Fruit fly (Drosophila melanogaster): ENCODE results near the gene cutlet.
A peak's percentile ranks its signal among the peaks of the same experiment; 100 is the strongest.

The cutlet gene

DNA sequence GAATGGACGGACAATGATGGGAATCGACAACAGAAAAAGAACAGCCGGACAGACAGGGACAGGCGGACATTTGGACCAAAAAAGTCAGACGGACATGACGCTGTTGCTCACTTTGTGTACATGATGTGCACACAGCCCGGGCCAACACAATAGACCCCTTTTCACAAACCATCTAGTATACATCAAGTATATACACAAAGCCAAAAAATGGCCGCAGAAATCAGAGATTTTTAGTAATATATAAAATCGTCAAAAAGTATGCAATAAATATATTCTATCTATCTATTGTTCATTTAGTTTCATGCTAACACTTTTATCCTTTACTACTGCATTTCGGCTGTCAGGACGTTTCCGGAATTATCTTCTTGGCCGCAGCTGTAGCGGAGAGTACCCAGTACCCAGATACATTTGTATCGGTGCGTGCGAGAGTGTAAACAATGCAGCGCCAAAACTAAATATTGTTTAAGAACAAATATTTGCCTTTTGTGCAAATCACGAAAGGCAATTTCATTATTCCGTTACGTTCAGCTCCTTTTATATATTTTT, 7.9 kb upstream of the cutlet start (continued):
- TF ChIP-seq CG13424 (tag; optimal IDR thresholded peaks at IDR 0.05) = peak; percentile 31
- TF ChIP-seq CG32767 (GFP tag; IDR thresholded peaks at IDR 0.05) = no peak
- TF ChIP-seq sens-2 (GFP tag; IDR thresholded peaks at IDR 0.05) = no peak
- no peak for TF ChIP-seq CG31365 (tag; optimal IDR thresholded peaks at IDR 0.05)
- no peak for TF ChIP-seq Bteb2 (GFP tag; optimal IDR thresholded peaks at IDR 0.05)
- TF ChIP-seq Ets97D (GFP tag; optimal IDR thresholded peaks at IDR 0.05) = no peak
- TF ChIP-seq kni (GFP tag; optimal IDR thresholded peaks at IDR 0.05) = no peak
- TF ChIP-seq hkb (optimal IDR thresholded peaks at IDR 0.05) = no peak
- 0 out of 2 replicates have a peak, but pooled peaks have one; percentile 23 for TF ChIP-seq hkb (GFP tag; IDR thresholded peaks at IDR 0.05)
- no peak for TF ChIP-seq Gug (GFP tag; IDR thresholded peaks at IDR 0.05)
- no peak for TF ChIP-seq gcm2 (GFP tag; optimal IDR thresholded peaks at IDR 0.05)
- TF ChIP-seq CG11456 (GFP tag; IDR thresholded peaks at IDR 0.05) = no peak
- no peak for TF ChIP-seq CG14050 (GFP tag; IDR thresholded peaks at IDR 0.05)
- no peak for TF ChIP-seq CG13894 (tag; optimal IDR thresholded peaks at IDR 0.05)
- TF ChIP-seq maf-S (GFP tag; optimal IDR thresholded peaks at IDR 0.05) = no peak
- no peak for TF ChIP-seq CG18476 (GFP tag; optimal IDR thresholded peaks at IDR 0.05)
- no peak for TF ChIP-seq GATAe (GFP tag; conservative IDR thresholded peaks at IDR 0.05)
- TF ChIP-seq Vsx1 (GFP tag; optimal IDR thresholded peaks at IDR 0.05) = no peak
- peak; percentile 53 for TF ChIP-seq Meics (GFP tag; optimal IDR thresholded peaks at IDR 0.05)
- TF ChIP-seq amos (GFP tag; IDR thresholded peaks at IDR 0.05; ENCODE audit: partially characterized antibody) = no peak
- TF ChIP-seq CG15073 (GFP tag; optimal IDR thresholded peaks at IDR 0.05) = no peak
- TF ChIP-seq CG10565 (GFP tag; optimal IDR thresholded peaks at IDR 0.05) = no peak
- TF ChIP-seq CG4328 (GFP tag; optimal IDR thresholded peaks at IDR 0.05) = no peak
- peak in 1 of 2 experiments; percentile 43 for TF ChIP-seq bsh (GFP tag; optimal IDR thresholded peaks at IDR 0.05)
- no peak for TF ChIP-seq CG7839 (tag; optimal IDR thresholded peaks at IDR 0.05)
- TF ChIP-seq CG13775 (GFP tag; optimal IDR thresholded peaks at IDR 0.05) = no peak
- no peak for TF ChIP-seq Nf-YA (GFP tag; IDR thresholded peaks at IDR 0.05)
- TF ChIP-seq CG30431 (GFP tag; optimal IDR thresholded peaks at IDR 0.05) = no peak
- no peak for TF ChIP-seq CG2202 (tag; optimal IDR thresholded peaks at IDR 0.05)
- no peak for TF ChIP-seq CG10267 (tag; optimal IDR thresholded peaks at IDR 0.05)
- TF ChIP-seq gem (tag; optimal IDR thresholded peaks at IDR 0.05) = no peak
- TF ChIP-seq Neu2 (GFP tag; optimal IDR thresholded peaks at IDR 0.05; ENCODE audit: borderline replicate concordance) = no peak
- TF ChIP-seq Kr (GFP tag; optimal IDR thresholded peaks at IDR 0.05) = no peak
- peak; percentile 39 for TF ChIP-seq nau (GFP tag; optimal IDR thresholded peaks at IDR 0.05)
- peak; percentile 8 for TF ChIP-seq CG18619 (GFP tag; optimal IDR thresholded peaks at IDR 0.05)
- peak; percentile 58 for TF ChIP-seq dmrt99B (tag; optimal IDR thresholded peaks at IDR 0.05)
- no peak for TF ChIP-seq fru (optimal IDR thresholded peaks at IDR 0.05)
- TF ChIP-seq CG12659 (GFP tag; optimal IDR thresholded peaks at IDR 0.05) = no peak
- TF ChIP-seq NK7.1 (GFP tag; optimal IDR thresholded peaks at IDR 0.05) = no peak
- no peak for TF ChIP-seq Spps (tag; optimal IDR thresholded peaks at IDR 0.05)
- TF ChIP-seq ken (GFP tag; IDR thresholded peaks at IDR 0.05) = no peak
- TF ChIP-seq CG3163 (GFP tag; optimal IDR thresholded peaks at IDR 0.05) = no peak
- TF ChIP-seq Ravus (GFP tag; IDR thresholded peaks at IDR 0.05) = no peak
- no peak for TF ChIP-seq Dref (GFP tag; IDR thresholded peaks at IDR 0.05)
- TF ChIP-seq MBD-R2 (GFP tag; IDR thresholded peaks at IDR 0.05) = no peak
- no peak for TF ChIP-seq oc (tag; optimal IDR thresholded peaks at IDR 0.05)
- TF ChIP-seq ewg (GFP tag; optimal IDR thresholded peaks at IDR 0.05) = no peak
- TF ChIP-seq Sox100B (GFP tag; optimal IDR thresholded peaks at IDR 0.05) = peak; percentile 39
- TF ChIP-seq Lpt (GFP tag; optimal IDR thresholded peaks at IDR 0.05) = no peak
- TF ChIP-seq sna (GFP tag; IDR thresholded peaks at IDR 0.05; ENCODE audit: partially characterized antibody) = no peak
- TF ChIP-seq danr (GFP tag; IDR thresholded peaks at IDR 0.05) = no peak
- TF ChIP-seq kah (GFP tag; optimal IDR thresholded peaks at IDR 0.05) = no peak

All from whole organism, embryonic.